ENCODE assay signal across 1 fruit fly cellular context in genomic region chr3L:17002140-17002849, dm6.
TF ChIP-seq lines count a peak whose summit lies in the region.

No protein-coding gene starts in this region.

TF ChIP-seq in whole organism, adult, 20 proteins besides CTCF, POLR2A, EP300 and RAD21 (continued from another document):
- TF ChIP-seq CG1620 (GFP tag; optimal IDR thresholded peaks at IDR 0.05; lab: Kevin White, UChicago), result no peak
